Worm (Caenorhabditis elegans) whole organism, L4 larva: Measurements from ENCODE around the gene clc-22.

Experiments used
- D1046.2 ChIP-seq: fragments of 200-800 bp; sonication (Bioruptor generic); IDR thresholded peaks from 2 replicates; pipeline ENCODE4 v1.3.6; 2022; ENCODE audit warnings: missing genetic modification characterization, missing compliant biosample characterization
- T20F7.1 ChIP-seq: fragments of 200-800 bp; sonication (Bioruptor generic); optimal IDR thresholded peaks from 2 replicates; lab custom pipeline; 2018; ENCODE audit warnings: mild to moderate bottlenecking, missing genetic modification characterization, missing compliant biosample characterization
- Y105C5A.15 ChIP-seq: fragments of 200-800 bp; sonication (Bioruptor generic); IDR thresholded peaks from 2 replicates; pipeline ENCODE4 v1.3.6; 2022; ENCODE audit warnings: missing genetic modification characterization, missing compliant biosample characterization
- Y75B8A.6 ChIP-seq: fragments of 200-800 bp; sonication (Bioruptor generic); IDR thresholded peaks from 2 replicates; pipeline ENCODE4 v1.3.6; 2022; ENCODE audit warnings: missing genetic modification reagents, missing genetic modification characterization, missing compliant biosample characterization
- aha-1 ChIP-seq: fragments of 150-350 bp; peaks from one replicate; lab custom pipeline; 2014; ENCODE audit warnings: missing biosample characterization, missing genetic modification characterization
- ama-1 ChIP-seq: fragments of 150-350 bp; optimal IDR thresholded peaks from 2 replicates; lab custom pipeline; 2014; ENCODE audit warnings: inconsistent platforms, mixed read lengths
- arid-1 ChIP-seq: fragments of 200-800 bp; sonication (Bioruptor generic); conservative IDR thresholded peaks from 2 replicates; pipeline ENCODE4 v1.3.6; 2022; ENCODE audit warnings: missing genetic modification reagents, missing genetic modification characterization, missing compliant biosample characterization
- ceh-62 ChIP-seq: sonication (generic microtip); optimal IDR thresholded peaks from 2 replicates; lab custom pipeline; 2017; ENCODE audit warnings: missing biosample characterization, missing genetic modification characterization
- fkh-10 ChIP-seq: fragments of 150-350 bp; optimal IDR thresholded peaks from 2 replicates; lab custom pipeline; 2014; ENCODE audit warnings: missing biosample characterization, missing genetic modification reagents, missing genetic modification characterization
- hlh-30 ChIP-seq: sonication (generic microtip); optimal IDR thresholded peaks from 2 replicates; lab custom pipeline; 2017; ENCODE audit warnings: antibody characterized with exemption, mild to moderate bottlenecking, missing genetic modification characterization, missing compliant biosample characterization; ENCODE audit not compliant: insufficient read depth
- jun-1 ChIP-seq: fragments of 150-350 bp; optimal IDR thresholded peaks from 2 replicates; lab custom pipeline; 2014; ENCODE audit warnings: missing biosample characterization, missing genetic modification reagents, missing genetic modification characterization
- lim-7 ChIP-seq: fragments of 200-800 bp; sonication (Bioruptor generic); IDR thresholded peaks from 2 replicates; pipeline ENCODE4 v1.3.6; 2022; ENCODE audit warnings: missing genetic modification characterization, missing compliant biosample characterization
- lin-13 ChIP-seq: fragments of 150-350 bp; optimal IDR thresholded peaks from 2 replicates; lab custom pipeline; 2014; ENCODE audit warnings: missing biosample characterization, missing genetic modification reagents, missing genetic modification characterization
- mdl-1 ChIP-seq, 2 experiments: fragments of 150-350 bp in 1 of 2; sonication (generic microtip) in 1 of 2; optimal IDR thresholded peaks; 2 replicates each; lab custom pipeline; 2014 to 2017; ENCODE audit warnings: missing biosample characterization in 2 of 2, missing genetic modification characterization in 2 of 2
- mes-2 ChIP-seq: sonication (generic microtip); optimal IDR thresholded peaks from 2 replicates; lab custom pipeline; 2016; ENCODE audit warnings: missing genotype, mild to moderate bottlenecking, missing genetic modification characterization, missing compliant biosample characterization; ENCODE audit not compliant: poor library complexity, severe bottlenecking
- nhr-10 ChIP-seq: fragments of 150-350 bp; optimal IDR thresholded peaks from 2 replicates; lab custom pipeline; 2014; ENCODE audit warnings: missing biosample characterization, missing genetic modification characterization
- nhr-111 ChIP-seq: fragments of 200-800 bp; sonication (Bioruptor generic); optimal IDR thresholded peaks from 2 replicates; lab custom pipeline; 2018; ENCODE audit warnings: mild to moderate bottlenecking, missing genetic modification characterization, missing compliant biosample characterization
- nhr-25 ChIP-seq: sonication (generic microtip); optimal IDR thresholded peaks from 2 replicates; lab custom pipeline; 2017; ENCODE audit warnings: missing genetic modification characterization, mild to moderate bottlenecking, missing compliant biosample characterization, antibody characterized with exemption, moderate library complexity, borderline replicate concordance; ENCODE audit not compliant: insufficient read depth
- nhr-42 ChIP-seq: fragments of 200-800 bp; sonication (Bioruptor generic); IDR thresholded peaks from 2 replicates; pipeline ENCODE4 v1.3.6; 2022; ENCODE audit warnings: missing genetic modification characterization, missing compliant biosample characterization
- nhr-77 ChIP-seq: fragments of 150-350 bp; optimal IDR thresholded peaks from 2 replicates; lab custom pipeline; 2014; ENCODE audit warnings: missing biosample characterization, missing genetic modification characterization
- pha-4 ChIP-seq, 2 experiments: fragments of 150-350 bp in 1 of 2; fragments of 200-800 bp in 1 of 2; sonication (Bioruptor generic) in 1 of 2; IDR thresholded peaks in 1 of 2; optimal IDR thresholded peaks in 1 of 2; 2 replicates each; pipeline versions ENCODE4 v1.3.6 to Lab custom; 2014 to 2022; ENCODE audit warnings: missing genetic modification characterization in 2 of 2, missing genetic modification reagents in 2 of 2, missing biosample characterization in 1 of 2, missing compliant biosample characterization in 1 of 2
- set-16 ChIP-seq: fragments of 200-800 bp; sonication (Bioruptor generic); IDR thresholded peaks from 2 replicates; pipeline ENCODE4 v1.3.6; 2022; ENCODE audit warnings: missing genetic modification reagents, missing genetic modification characterization, missing compliant biosample characterization
- snpc-4 ChIP-seq: fragments of 150-350 bp; optimal IDR thresholded peaks from 2 replicates; lab custom pipeline; 2014; ENCODE audit warnings: missing biosample characterization, missing genetic modification characterization
- unc-39 ChIP-seq: sonication (generic microtip); optimal IDR thresholded peaks from 2 replicates; lab custom pipeline; 2017; ENCODE audit warnings: missing biosample characterization, missing genetic modification characterization
- unc-62 ChIP-seq, 3 experiments: fragments of 150-350 bp in 1 of 3; sonication (generic microtip); optimal IDR thresholded peaks in 2 of 3; peaks in 1 of 3; 1 replicate in 1 of 3; 2 replicates in 2 of 3; lab custom pipeline; 2014 to 2017; ENCODE audit warnings: missing biosample characterization in 3 of 3, missing genetic modification characterization in 3 of 3, missing genetic modification reagents in 3 of 3, missing genotype in 1 of 3
- ztf-7 ChIP-seq: fragments of 150-350 bp; optimal IDR thresholded peaks from 2 replicates; lab custom pipeline; 2014; ENCODE audit warnings: missing biosample characterization, missing genetic modification characterization

Gene clc-22

DNA sequence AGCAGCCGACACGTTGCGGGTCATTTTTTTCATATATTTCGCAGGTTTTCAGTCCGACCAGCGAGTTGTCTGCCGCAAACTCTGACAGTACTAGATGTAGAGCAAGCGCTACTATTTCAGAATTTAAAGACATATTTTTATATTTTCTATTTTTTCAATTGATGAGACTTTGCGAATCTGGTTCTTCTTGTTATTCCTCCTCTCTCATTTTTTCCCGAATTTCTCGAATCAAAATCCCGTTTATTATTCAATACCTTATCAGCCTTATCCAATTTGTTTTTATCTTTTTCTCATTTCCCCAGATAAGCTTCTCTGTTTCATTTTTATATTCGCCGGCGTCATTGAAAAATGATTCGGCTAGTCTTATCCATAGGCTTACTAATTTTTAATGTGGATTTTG is 19.9 kb downstream of the clc-22 start, which contains the start of gene dos-2:
TSS of gene dos-2 (plus strand) at position 301 of the 400 bp plus-strand sequence.
- TF ChIP-seq nhr-25 (tag; lab: Kevin White, UChicago), result no peak
- no peak for TF ChIP-seq hlh-30 (tag; lab: Kevin White, UChicago)
- TF ChIP-seq nhr-77 (tag; lab: Kevin White, UChicago), result no peak
- TF ChIP-seq Y75B8A.6 (GFP tag; lab: Robert Waterston, UW), result no peak
- TF ChIP-seq D1046.2, result 0 out of 2 replicates have a peak, but pooled peaks have one; percentile 23
- no peak for TF ChIP-seq T20F7.1
- TF ChIP-seq ztf-7 (tag; lab: Kevin White, UChicago), result no peak

DNA sequence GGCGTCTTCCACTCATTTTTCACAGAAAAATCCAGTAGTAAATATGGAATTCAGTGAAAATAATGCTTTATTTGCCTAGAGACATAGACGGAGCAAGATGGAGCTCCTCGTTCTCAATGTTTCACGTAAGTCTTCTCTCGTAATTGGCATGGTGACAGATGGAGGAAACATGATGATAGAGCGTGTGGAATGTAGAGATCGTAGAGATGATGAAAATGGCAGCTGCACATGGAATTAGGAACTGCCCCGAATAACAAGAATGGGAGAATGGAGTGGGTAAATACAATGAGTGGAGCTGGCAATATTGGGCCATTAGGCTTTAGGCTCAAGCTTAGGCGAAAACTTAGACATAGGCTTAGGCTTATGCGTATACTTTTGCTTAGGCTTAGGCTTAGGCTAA is 20.9 kb downstream of the clc-22 start, which contains the start of gene cank-26:
TSS of gene cank-26 (minus strand) at position 113 of the 400 bp plus-strand sequence.
- TF ChIP-seq unc-62 (GFP tag; optimal IDR thresholded peaks at IDR 0.05 in 1 of 2; lab: Kevin White, UChicago) (peak in 1 of 2 experiments; percentile 31), unc-62 (tag; optimal IDR thresholded peaks at IDR 0.05; lab: Kevin White, UChicago) (no peak), aha-1 (tag; lab: Kevin White, UChicago) (peak; percentile 28), jun-1 (tag; lab: Kevin White, UChicago) (no peak)

DNA sequence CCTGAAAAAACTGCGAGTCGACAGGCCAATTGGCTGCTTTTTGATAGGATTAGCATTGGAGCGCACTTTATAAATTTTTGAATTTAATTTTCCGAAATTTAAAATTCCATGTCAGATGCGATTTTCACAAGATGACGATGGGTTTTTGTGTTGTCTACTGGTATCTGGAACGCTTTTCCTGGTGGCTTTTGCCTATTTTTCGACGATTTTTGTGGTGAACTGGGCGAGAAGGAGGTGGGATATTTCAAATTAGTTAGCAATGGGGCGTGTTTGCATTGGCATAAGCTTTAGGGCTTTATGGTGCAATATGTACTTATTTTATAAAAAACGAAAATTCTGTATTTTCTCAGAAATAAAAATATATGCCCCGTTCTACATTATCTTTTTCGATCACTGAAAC is 23.7 kb downstream of the clc-22 start, which contains the start of gene K10G6.9:
TSS of gene K10G6.9 (plus strand) at position 110 of the 400 bp plus-strand sequence.
- no peak for TF ChIP-seq ztf-7 (tag; lab: Kevin White, UChicago)
- no peak for TF ChIP-seq lim-7 (GFP tag; lab: Robert Waterston, UW)
- TF ChIP-seq unc-62 (GFP tag; optimal IDR thresholded peaks at IDR 0.05 in 1 of 2; lab: Kevin White, UChicago), result peak in 1 of 2 experiments; percentile 59
- no peak for TF ChIP-seq unc-62 (tag; optimal IDR thresholded peaks at IDR 0.05; lab: Kevin White, UChicago)
- TF ChIP-seq ama-1 (lab: Kevin White, UChicago), result peak; percentile 61
- TF ChIP-seq mes-2 (tag; lab: Kevin White, UChicago), result peak; percentile 12
- no peak for TF ChIP-seq unc-39 (tag; lab: Kevin White, UChicago)
- TF ChIP-seq fkh-10, result no peak

- TF ChIP-seq Y105C5A.15 (GFP tag; lab: Robert Waterston, UW), result peak; percentile 33; the same call in 1 of the 2 replicates
- no peak for TF ChIP-seq snpc-4 (tag; lab: Kevin White, UChicago)
- peak; percentile 95 for TF ChIP-seq set-16 (GFP tag; lab: Robert Waterston, UW)
- TF ChIP-seq, all 104 proteins: peak for 2
Measured at ce11 chrII:3968808-3969207, 27.1 kb downstream of the clc-22 start.

- no peak for TF ChIP-seq nhr-10
- no peak for TF ChIP-seq nhr-111
- TF ChIP-seq aha-1 (tag; lab: Kevin White, UChicago), result peak; percentile 11
- TF ChIP-seq set-16 (GFP tag; lab: Robert Waterston, UW), result peak; percentile 90
- no peak for TF ChIP-seq pha-4 (GFP tag; IDR thresholded peaks at IDR 0.05; lab: Robert Waterston, UW)
- TF ChIP-seq pha-4 (tag; optimal IDR thresholded peaks at IDR 0.05; lab: Kevin White, UChicago), result no peak
- no peak for TF ChIP-seq ceh-62 (tag; lab: Kevin White, UChicago)
Measured at ce11 chrII:3968070-3968469, 27.8 kb downstream of the clc-22 start.

DNA sequence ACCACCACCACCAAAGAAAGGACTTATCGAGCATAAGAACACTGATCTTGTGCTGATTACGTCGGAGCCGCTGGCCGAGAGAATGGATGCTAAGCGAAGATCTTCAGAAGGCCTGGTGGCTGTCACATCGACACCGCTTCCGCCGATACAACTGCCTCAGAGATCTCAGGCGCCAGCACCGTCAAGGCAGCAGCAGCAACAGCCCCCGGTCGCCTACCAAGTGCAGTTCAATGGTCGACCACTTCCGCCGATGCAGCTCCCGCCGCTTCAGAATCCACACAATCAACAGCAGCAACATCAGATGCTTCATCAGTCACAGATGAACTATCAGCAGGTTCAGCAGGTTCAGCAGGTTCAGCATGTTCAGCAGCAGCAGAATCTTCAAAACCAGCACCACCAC is 28.8 kb downstream of the clc-22 start:
- TF ChIP-seq mdl-1 (tag; optimal IDR thresholded peaks at IDR 0.05; lab: Kevin White, UChicago) (no peak), unc-62 (GFP tag; optimal IDR thresholded peaks at IDR 0.05 in 1 of 2; lab: Kevin White, UChicago) (no peak), unc-62 (tag; optimal IDR thresholded peaks at IDR 0.05; lab: Kevin White, UChicago) (no peak), set-16 (GFP tag; lab: Robert Waterston, UW) (peak; percentile 69), aha-1 (tag; lab: Kevin White, UChicago) (peak; percentile 45)

DNA sequence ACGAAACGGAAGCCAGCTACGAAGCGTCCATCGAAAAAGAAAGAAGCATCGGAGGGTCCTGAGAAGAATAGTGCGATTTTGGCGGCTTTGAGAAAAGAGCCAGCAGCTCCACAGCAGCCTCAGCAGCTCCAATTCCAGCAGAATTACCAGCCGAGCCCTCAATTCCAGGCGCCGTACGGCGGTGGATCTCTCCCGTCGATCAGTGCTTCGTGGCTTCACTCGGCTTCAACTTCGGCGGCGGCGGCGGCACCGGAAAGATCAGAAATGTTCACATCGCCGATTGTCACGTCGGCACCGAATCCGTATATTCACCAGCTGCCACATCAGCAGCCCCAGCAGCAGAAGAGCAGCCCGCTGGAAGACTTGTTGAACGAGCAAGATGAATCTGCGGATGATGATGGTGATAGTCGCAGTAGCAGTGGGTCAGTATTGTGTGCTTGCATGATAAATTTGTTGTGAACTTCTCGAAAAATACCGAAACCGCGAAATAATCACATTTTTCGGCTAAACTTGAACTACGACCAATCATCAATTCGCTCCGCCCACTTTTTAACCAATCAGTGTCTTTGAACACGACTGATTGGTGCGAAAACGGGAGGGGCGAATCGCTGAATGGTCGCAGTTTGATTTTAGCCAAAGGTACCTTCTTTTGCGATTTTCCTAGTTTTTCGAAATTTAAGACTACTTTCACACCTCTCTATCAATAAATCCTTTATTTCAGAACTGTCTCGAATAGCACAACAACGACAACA is 30.0 kb downstream of the clc-22 start:
- TF ChIP-seq arid-1 (GFP tag; lab: Robert Waterston, UW) (0 out of 2 replicates have a peak, but pooled peaks have one; percentile 46), unc-62 (GFP tag; optimal IDR thresholded peaks at IDR 0.05 in 1 of 2; lab: Kevin White, UChicago) (peak in 1 of 2 experiments; percentile 41), unc-62 (tag; optimal IDR thresholded peaks at IDR 0.05; lab: Kevin White, UChicago) (no peak), nhr-42 (GFP tag; lab: Robert Waterston, UW) (no peak), set-16 (GFP tag; lab: Robert Waterston, UW) (peak; percentile 93), lin-13 (no peak)
